Worm (Caenorhabditis elegans) whole organism, L3 larva: ENCODE measurements around the gene F54D5.3.

Source experiments
- aly-2 ChIP-seq: fragments of 150-350 bp; optimal IDR thresholded peaks from 2 replicates; lab custom pipeline; 2014; ENCODE audit warnings: missing biosample characterization, missing genetic modification characterization
- ama-1 ChIP-seq: fragments of 150-350 bp; optimal IDR thresholded peaks from 2 replicates; lab custom pipeline; 2018
- daf-12 ChIP-seq: fragments of 150-350 bp; optimal IDR thresholded peaks from 2 replicates; lab custom pipeline; 2014; ENCODE audit warnings: missing biosample characterization, missing genetic modification reagents, missing genetic modification characterization
- fkh-2 ChIP-seq: fragments of 150-350 bp; optimal IDR thresholded peaks from 2 replicates; lab custom pipeline; 2014; ENCODE audit warnings: missing biosample characterization, missing genetic modification reagents, missing genetic modification characterization
- jun-1 ChIP-seq: fragments of 150-350 bp; optimal IDR thresholded peaks from 2 replicates; lab custom pipeline; 2014; ENCODE audit warnings: missing biosample characterization, missing genetic modification reagents, missing genetic modification characterization
- mdl-1 ChIP-seq: fragments of 150-350 bp; optimal IDR thresholded peaks from 2 replicates; lab custom pipeline; 2014; ENCODE audit warnings: missing biosample characterization, missing genetic modification characterization
- nfya-1 ChIP-seq: sonication (generic microtip); optimal IDR thresholded peaks from 2 replicates; lab custom pipeline; 2017; ENCODE audit warnings: missing genetic modification characterization, mild to moderate bottlenecking, missing compliant biosample characterization, antibody characterized with exemption, moderate library complexity; ENCODE audit not compliant: insufficient read depth
- nhr-237 ChIP-seq: fragments of 150-350 bp; optimal IDR thresholded peaks from 2 replicates; lab custom pipeline; 2014; ENCODE audit warnings: missing biosample characterization, missing genetic modification characterization
- nhr-43 ChIP-seq: sonication (generic microtip); optimal IDR thresholded peaks from 2 replicates; lab custom pipeline; 2016; ENCODE audit warnings: mild to moderate bottlenecking, missing genetic modification characterization, missing compliant biosample characterization; ENCODE audit not compliant: poor library complexity, severe bottlenecking
- nhr-76 ChIP-seq: fragments of 150-350 bp; sonication (generic microtip); optimal IDR thresholded peaks from 5 replicates; lab custom pipeline; 2014; ENCODE audit warnings: missing biosample characterization, missing genetic modification characterization
- tbx-2 ChIP-seq: sonication (generic microtip); optimal IDR thresholded peaks from 2 replicates; lab custom pipeline; 2016; ENCODE audit warnings: mild to moderate bottlenecking, missing genetic modification characterization, missing compliant biosample characterization

DNA sequence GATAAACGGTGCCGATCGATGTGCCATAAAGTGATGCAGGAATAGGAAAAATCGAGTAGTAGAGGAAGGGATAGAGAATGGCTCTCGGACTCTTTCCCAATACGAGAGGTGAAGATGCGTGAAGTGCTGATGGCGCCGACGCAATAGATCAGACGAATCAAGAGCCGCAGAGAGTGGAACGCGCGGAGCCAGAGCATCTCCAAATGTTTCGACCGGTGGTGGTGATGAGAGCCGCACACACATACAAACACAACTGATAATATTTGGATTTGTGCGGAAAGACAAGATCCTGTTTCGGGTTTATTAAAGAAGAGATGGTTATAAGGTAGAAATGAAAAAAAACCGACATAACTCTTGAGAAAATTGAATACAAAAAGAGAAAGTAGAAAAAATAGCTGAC is 7.5 kb upstream of the F54D5.3 start, which contains the start of gene F54D5.15:
- TF ChIP-seq nfya-1 (tag; lab: Kevin White, UChicago) = no peak
- TF ChIP-seq aly-2 (tag; lab: Kevin White, UChicago) = no peak
- no peak for TF ChIP-seq ama-1 (lab: Kevin White, UChicago)
- no peak for TF ChIP-seq nhr-237
- TF ChIP-seq fkh-2 (tag; lab: Kevin White, UChicago) = no peak
- no peak for TF ChIP-seq nhr-76 (tag; lab: Kevin White, UChicago)
- TF ChIP-seq tbx-2 (tag; lab: Kevin White, UChicago) = no peak
- TF ChIP-seq nhr-43 (tag; lab: Kevin White, UChicago) = no peak
- no peak for TF ChIP-seq jun-1 (tag; lab: Kevin White, UChicago)
- TF ChIP-seq mdl-1 = no peak
- no peak for TF ChIP-seq daf-12 (tag; lab: Kevin White, UChicago)
